Fruit fly (Drosophila melanogaster): ENCODE measurements around the gene CG5895.

The CG5895 gene

dm6 chr3L:16043782-16044352 is 8.6 kb downstream of the CG5895 start (continued):
- TF ChIP-seq CG9817 (tag; optimal IDR thresholded peaks at IDR 0.05) (no peak), ash1 (GFP tag; optimal IDR thresholded peaks at IDR 0.05) (no peak), CG2120 (GFP tag; optimal IDR thresholded peaks at IDR 0.05) (no peak), ara (GFP tag; IDR thresholded peaks at IDR 0.05) (no peak), twi (tag; optimal IDR thresholded peaks at IDR 0.05) (peak; percentile 11), Bgb (GFP tag; IDR thresholded peaks at IDR 0.05; ENCODE audit: partially characterized antibody) (no peak), cg (GFP tag; optimal IDR thresholded peaks at IDR 0.05) (peak; percentile 24), CoRest (tag; optimal IDR thresholded peaks at IDR 0.05) (no peak), Sry-β (GFP tag; optimal IDR thresholded peaks at IDR 0.05) (peak; percentile 11), disco-r (GFP tag; optimal IDR thresholded peaks at IDR 0.05) (no peak), grn (GFP tag; optimal IDR thresholded peaks at IDR 0.05) (peak; percentile 84), CG4404 (GFP tag; IDR thresholded peaks at IDR 0.05) (no peak), CG3838 (GFP tag; optimal IDR thresholded peaks at IDR 0.05) (no peak), E2f2 (GFP tag; IDR thresholded peaks at IDR 0.05) (no peak), sima (GFP tag; optimal IDR thresholded peaks at IDR 0.05) (no peak), croc (GFP tag; conservative IDR thresholded peaks at IDR 0.05) (no peak), jumu (GFP tag; optimal IDR thresholded peaks at IDR 0.05) (no peak), CG9727 (GFP tag; optimal IDR thresholded peaks at IDR 0.05) (no peak), z (GFP tag; IDR thresholded peaks at IDR 0.05) (0 out of 3 replicates have a peak, but pooled peaks have one; percentile 43), Xrp1 (GFP tag; IDR thresholded peaks at IDR 0.05) (no peak), CG11560 (tag; IDR thresholded peaks at IDR 0.05) (no peak), tll (GFP tag; optimal IDR thresholded peaks at IDR 0.05) (peak in 1 of 2 experiments; percentile 89), fu2 (GFP tag; optimal IDR thresholded peaks at IDR 0.05) (no peak), ranshi (GFP tag; IDR thresholded peaks at IDR 0.05) (no peak), NK7.1 (GFP tag; optimal IDR thresholded peaks at IDR 0.05) (no peak), bbx (GFP tag; IDR thresholded peaks at IDR 0.05; ENCODE audit: partially characterized antibody) (no peak), gsb-n (tag; optimal IDR thresholded peaks at IDR 0.05) (no peak), pan (optimal IDR thresholded peaks at IDR 0.05) (peak in 1 of 2 experiments; percentile 54), pan (GFP tag; optimal IDR thresholded peaks at IDR 0.05 in 1 of 2, IDR thresholded peaks at IDR 0.05 in 1 of 2) (no peak), CG4328 (GFP tag; optimal IDR thresholded peaks at IDR 0.05) (no peak), shn (GFP tag; optimal IDR thresholded peaks at IDR 0.05) (peak; percentile 5), Hr51 (GFP tag; optimal IDR thresholded peaks at IDR 0.05) (no peak), HLH3B (GFP tag; IDR thresholded peaks at IDR 0.05) (no peak), CG8924 (tag; optimal IDR thresholded peaks at IDR 0.05) (no peak), mirr (GFP tag; optimal IDR thresholded peaks at IDR 0.05) (no peak), jigr1 (GFP tag; IDR thresholded peaks at IDR 0.05) (no peak), otp (GFP tag; IDR thresholded peaks at IDR 0.05) (no peak), maf-S (GFP tag; optimal IDR thresholded peaks at IDR 0.05) (no peak), CG17328 (GFP tag; IDR thresholded peaks at IDR 0.05) (no peak), CG11093 (GFP tag; IDR thresholded peaks at IDR 0.05) (no peak), oc (tag; optimal IDR thresholded peaks at IDR 0.05) (peak; percentile 4), crol (GFP tag; IDR thresholded peaks at IDR 0.05) (peak; percentile 87), CG7786 (GFP tag; optimal IDR thresholded peaks at IDR 0.05) (no peak), CG10543 (GFP tag; optimal IDR thresholded peaks at IDR 0.05) (peak; percentile 28), CG2116 (GFP tag; optimal IDR thresholded peaks at IDR 0.05) (no peak), sd (tag; optimal IDR thresholded peaks at IDR 0.05) (peak; percentile 69), HmgZ (tag; optimal IDR thresholded peaks at IDR 0.05) (no peak), CG1647 (GFP tag; optimal IDR thresholded peaks at IDR 0.05) (no peak), tin (GFP tag; optimal IDR thresholded peaks at IDR 0.05) (no peak), CG8944 (GFP tag; optimal IDR thresholded peaks at IDR 0.05) (no peak), CG14441 (GFP tag; IDR thresholded peaks at IDR 0.05) (no peak), Kr (GFP tag; optimal IDR thresholded peaks at IDR 0.05) (no peak)
